Worm (Caenorhabditis elegans): ENCODE data around the gene D2045.9.

ce11 chrIII:10460427-10461163, 14.4 kb upstream of the D2045.9 start, which contains the start of gene ecps-1:
- TF ChIP-seq unc-62 (GFP tag; optimal IDR thresholded peaks at IDR 0.05 in 1 of 2): no peak
- no peak for TF ChIP-seq unc-62 (tag; optimal IDR thresholded peaks at IDR 0.05)
- TF ChIP-seq snpc-4 (tag; optimal IDR thresholded peaks at IDR 0.05): no peak
- peak; percentile 61 for TF ChIP-seq nhr-11 (tag; optimal IDR thresholded peaks at IDR 0.05)
- peak; percentile 90 for TF ChIP-seq tra-1 (GFP tag; IDR thresholded peaks at IDR 0.05)
- TF ChIP-seq ceh-20 (GFP tag; IDR thresholded peaks at IDR 0.05): peak; percentile 70; the same call in 1 of the 2 replicates
- TF ChIP-seq ceh-62 (tag; optimal IDR thresholded peaks at IDR 0.05): no peak
- no peak for TF ChIP-seq lin-39 (tag; optimal IDR thresholded peaks at IDR 0.05)
- TF ChIP-seq nhr-25 (tag; optimal IDR thresholded peaks at IDR 0.05; ENCODE audit: borderline replicate concordance, insufficient read depth): peak; percentile 28
- peak; percentile 79 for TF ChIP-seq nhr-6 (tag; optimal IDR thresholded peaks at IDR 0.05)

Data from whole organism, L4 larva.